Worm (Caenorhabditis elegans): ENCODE data around the gene tag-18.
A peak's percentile ranks its signal among the peaks of the same experiment; 100 is the strongest.

DNA sequence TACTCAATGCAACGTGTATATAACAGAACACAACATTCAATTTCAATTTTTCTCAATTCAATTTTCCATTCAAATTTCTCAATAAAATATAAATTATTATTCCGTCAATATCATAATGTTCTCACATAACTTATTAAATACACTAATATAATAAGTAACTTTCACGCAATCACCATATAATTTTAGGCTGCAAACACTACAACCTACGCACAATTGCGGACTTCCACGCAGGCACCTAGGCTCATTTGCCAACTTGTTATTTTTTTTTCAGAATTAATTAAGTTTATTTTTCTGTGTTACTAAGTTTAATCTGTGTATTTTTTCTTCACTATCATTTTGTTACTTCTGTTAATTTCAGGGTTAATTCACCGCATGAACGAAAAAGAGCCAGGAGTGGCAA, 38.6 kb upstream of the tag-18 start, which contains the start of gene F47B7.2:
- no peak for TF ChIP-seq ama-1 (optimal IDR thresholded peaks at IDR 0.05)
- TF ChIP-seq tra-4 (tag; optimal IDR thresholded peaks at IDR 0.05), result no peak
- no peak for TF ChIP-seq hmg-4 (GFP tag; optimal IDR thresholded peaks at IDR 0.05)
- TF ChIP-seq scrt-1 (GFP tag; IDR thresholded peaks at IDR 0.05), result no peak
- peak; percentile 16; the same call in 1 of the 2 replicates for TF ChIP-seq pes-1 (GFP tag; IDR thresholded peaks at IDR 0.05)
- no peak for TF ChIP-seq ceh-13 (GFP tag; optimal IDR thresholded peaks at IDR 0.05)
- no peak for TF ChIP-seq flt-1 (GFP tag; IDR thresholded peaks at IDR 0.05)
- TF ChIP-seq B0310.2 (tag; optimal IDR thresholded peaks at IDR 0.05), result no peak
